Worm (Caenorhabditis elegans) whole organism, mixed stage, embryonic: Measurements from ENCODE around the gene fbxa-172.

ENCODE experiments used
- mab-5 ChIP-seq: fragments of 150-350 bp; optimal IDR thresholded peaks from 2 replicates; lab custom pipeline; 2014; ENCODE audit warnings: missing biosample characterization, missing genetic modification characterization
- nhr-76 ChIP-seq: sonication (generic microtip); optimal IDR thresholded peaks from 2 replicates; lab custom pipeline; 2017; ENCODE audit warnings: missing biosample characterization, missing genetic modification characterization
- pha-4 ChIP-seq: fragments of 150-350 bp; optimal IDR thresholded peaks from 2 replicates; lab custom pipeline; 2018; ENCODE audit warnings: missing biosample characterization, missing genetic modification reagents, missing genetic modification characterization
- snpc-4 ChIP-seq: fragments of 150-350 bp; optimal IDR thresholded peaks from 2 replicates; lab custom pipeline; 2014; ENCODE audit warnings: missing biosample characterization, missing genetic modification characterization
- unc-62 ChIP-seq: fragments of 150-350 bp; optimal IDR thresholded peaks from 2 replicates; lab custom pipeline; 2014; ENCODE audit warnings: missing biosample characterization, missing genetic modification reagents, missing genetic modification characterization
- zip-8 ChIP-seq: fragments of 150-350 bp; optimal IDR thresholded peaks from 2 replicates; lab custom pipeline; 2014; ENCODE audit warnings: missing biosample characterization, missing genetic modification characterization

DNA sequence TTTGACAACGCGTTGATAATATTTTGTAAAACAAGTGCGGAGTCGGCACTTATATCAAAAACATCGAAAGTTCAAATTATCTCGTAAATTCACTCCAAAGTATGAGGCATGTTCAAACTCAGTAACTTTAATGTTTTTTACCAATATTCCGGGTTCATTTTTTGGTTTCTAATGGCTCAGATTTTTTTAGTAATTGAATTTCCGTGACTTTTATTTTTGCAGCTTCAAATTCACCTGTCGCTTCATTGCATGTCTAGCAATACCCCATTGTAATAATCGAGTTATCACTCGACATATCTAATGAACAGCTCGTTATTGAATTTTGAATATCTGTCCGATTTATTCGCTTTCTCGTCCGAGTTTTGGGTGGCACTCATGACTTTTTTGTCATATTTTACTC lies 31.3 kb upstream of the fbxa-172 start, which contains the start of gene srz-90:
- TF ChIP-seq pha-4 (tag; lab: Kevin White, UChicago) (no peak), mab-5 (no peak), unc-62 (GFP tag; lab: Kevin White, UChicago) (no peak), zip-8 (tag; lab: Kevin White, UChicago) (no peak), snpc-4 (tag; lab: Kevin White, UChicago) (no peak), nhr-76 (tag; lab: Kevin White, UChicago) (no peak)
